Fruit fly (Drosophila melanogaster): ENCODE data around the gene dsf.

The dsf gene

DNA sequence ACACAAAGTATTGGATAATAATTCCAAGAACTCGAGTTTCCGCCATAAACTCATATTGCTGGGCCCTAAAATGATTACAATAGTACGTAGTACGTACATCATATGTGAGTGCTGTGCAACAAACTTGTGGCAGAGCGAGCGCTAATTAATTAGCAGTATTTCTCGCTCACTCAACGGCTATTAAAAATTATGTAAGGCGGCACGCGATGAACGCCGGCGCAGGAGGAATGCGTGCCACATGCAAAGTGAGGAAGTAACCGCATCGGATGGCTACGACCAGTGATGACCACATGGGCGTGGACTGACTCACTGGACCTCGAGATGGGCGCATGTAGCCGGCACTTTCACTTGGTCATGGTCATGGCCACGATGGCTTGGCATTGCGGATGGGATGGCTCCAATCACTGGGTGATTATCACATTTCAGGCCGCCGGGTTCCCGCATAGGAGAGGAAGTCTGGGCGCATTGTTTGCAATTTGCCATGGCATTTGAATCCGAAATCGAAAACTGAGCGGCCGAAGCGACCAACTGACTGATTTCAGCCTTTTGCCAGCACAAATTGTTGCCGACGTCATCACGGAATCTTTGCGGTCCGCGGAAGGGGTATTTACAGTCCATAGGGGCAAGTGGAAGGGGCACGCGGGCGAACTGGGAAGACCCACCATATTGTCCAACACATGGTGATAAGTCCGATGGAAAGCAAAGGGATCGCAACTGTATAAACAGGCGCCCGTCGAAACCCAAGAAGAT is 35.6 kb downstream of the dsf start:
- TF ChIP-seq tj (GFP tag; optimal IDR thresholded peaks at IDR 0.05) (peak; percentile 93), cnc (optimal IDR thresholded peaks at IDR 0.05) (no peak), cic (GFP tag; optimal IDR thresholded peaks at IDR 0.05) (no peak), Crg-1 (GFP tag; optimal IDR thresholded peaks at IDR 0.05) (peak; percentile 0)

DNA sequence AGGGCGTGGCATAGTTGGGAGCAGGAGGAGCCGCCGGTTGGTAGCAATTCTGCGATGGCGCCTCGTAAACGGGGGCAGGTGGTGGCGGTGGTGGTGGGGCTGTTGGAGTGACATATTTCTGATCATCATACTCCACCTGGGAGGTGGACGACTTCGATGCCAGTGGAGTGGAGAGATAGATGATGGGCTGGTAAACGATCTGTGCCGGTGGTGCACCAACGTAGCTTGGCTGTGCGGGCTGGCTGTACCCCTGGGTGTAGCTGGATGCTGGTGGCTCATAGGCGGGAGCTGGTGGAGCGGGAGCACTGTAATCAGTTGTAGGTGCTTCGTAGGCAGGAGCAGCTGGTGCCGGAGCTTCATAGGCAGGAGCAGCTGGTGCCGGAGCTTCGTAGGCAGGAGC is 37.5 kb downstream of the dsf start:
- TF ChIP-seq bab1 (GFP tag; optimal IDR thresholded peaks at IDR 0.05) = no peak
- no peak for TF ChIP-seq CG7101 (tag; optimal IDR thresholded peaks at IDR 0.05)
- TF ChIP-seq cnc (optimal IDR thresholded peaks at IDR 0.05) = no peak
- TF ChIP-seq CG14711 (tag; optimal IDR thresholded peaks at IDR 0.05) = no peak
- no peak for TF ChIP-seq CG12768 (GFP tag; optimal IDR thresholded peaks at IDR 0.05)
- no peak for TF ChIP-seq CG33017 (tag; optimal IDR thresholded peaks at IDR 0.05)
- TF ChIP-seq Hr96 (GFP tag; optimal IDR thresholded peaks at IDR 0.05) = no peak
- no peak for TF ChIP-seq cic (GFP tag; optimal IDR thresholded peaks at IDR 0.05)
- no peak for TF ChIP-seq pad (GFP tag; optimal IDR thresholded peaks at IDR 0.05)
- no peak for TF ChIP-seq CG1620 (GFP tag; optimal IDR thresholded peaks at IDR 0.05)
- TF ChIP-seq tj (GFP tag; optimal IDR thresholded peaks at IDR 0.05) = no peak

DNA sequence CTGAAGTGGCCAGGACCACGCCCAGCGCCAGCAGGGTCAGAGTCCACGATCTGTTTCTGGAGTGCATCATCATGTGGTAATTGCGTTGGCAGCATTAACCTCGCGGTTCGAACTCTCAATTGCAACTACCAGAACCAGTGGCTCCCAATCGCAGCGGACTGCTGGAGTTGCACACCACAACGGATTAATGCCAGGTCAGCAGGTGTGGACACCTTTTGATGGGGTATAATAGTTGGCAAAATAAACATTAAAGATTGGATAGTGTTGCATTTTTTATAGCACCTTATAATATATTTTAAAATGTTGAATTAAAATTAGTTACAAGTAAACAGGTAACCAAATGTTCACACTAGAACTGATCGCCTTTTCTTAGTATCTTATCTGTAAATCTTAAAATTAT is 38.5 kb downstream of the dsf start:
- no peak for TF ChIP-seq CG7101 (tag; optimal IDR thresholded peaks at IDR 0.05)
- TF ChIP-seq tj (GFP tag; optimal IDR thresholded peaks at IDR 0.05) = peak; percentile 94

DNA sequence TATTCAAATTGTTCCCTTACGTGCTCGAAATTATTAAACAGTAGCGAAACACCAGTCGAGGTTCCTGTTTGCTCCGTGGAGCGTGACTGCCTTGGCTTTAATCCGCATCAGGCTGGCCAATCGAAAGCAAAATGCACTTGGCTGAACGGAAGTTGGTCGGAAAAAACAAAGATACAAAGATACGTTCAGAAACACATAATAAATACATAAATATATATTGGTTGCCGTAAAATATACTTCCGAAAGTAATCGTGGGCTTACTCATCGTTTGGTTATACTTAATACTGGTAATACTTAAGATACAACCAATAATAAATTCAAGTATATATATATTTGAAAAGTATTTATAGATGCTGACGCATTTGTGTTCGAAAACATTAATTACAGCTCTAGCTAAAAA is 39.1 kb downstream of the dsf start, which contains the start of gene psd:
psd (minus strand) TSS at position 101 of the 400 bp plus-strand sequence.
- TF ChIP-seq toe (GFP tag; optimal IDR thresholded peaks at IDR 0.05) = no peak
- TF ChIP-seq cnc (optimal IDR thresholded peaks at IDR 0.05) = no peak
- TF ChIP-seq tj (GFP tag; optimal IDR thresholded peaks at IDR 0.05) = no peak
- no peak for TF ChIP-seq cic (GFP tag; optimal IDR thresholded peaks at IDR 0.05)
- no peak for TF ChIP-seq Mnt (GFP tag; optimal IDR thresholded peaks at IDR 0.05)
- TF ChIP-seq CG7045 (GFP tag; optimal IDR thresholded peaks at IDR 0.05) = no peak
- TF ChIP-seq CG5204 (GFP tag; optimal IDR thresholded peaks at IDR 0.05) = no peak
- TF ChIP-seq CG7101 (tag; optimal IDR thresholded peaks at IDR 0.05) = no peak
- no peak for TF ChIP-seq CG1620 (GFP tag; optimal IDR thresholded peaks at IDR 0.05)
- no peak for TF ChIP-seq kay (GFP tag; ENCODE audit: borderline replicate concordance)
- no peak for TF ChIP-seq CG12768 (GFP tag; optimal IDR thresholded peaks at IDR 0.05)
- no peak for TF ChIP-seq CG14711 (tag; optimal IDR thresholded peaks at IDR 0.05)
- no peak for TF ChIP-seq Crg-1 (GFP tag; optimal IDR thresholded peaks at IDR 0.05)
- TF ChIP-seq Clk (GFP tag; optimal IDR thresholded peaks at IDR 0.05) = no peak

DNA sequence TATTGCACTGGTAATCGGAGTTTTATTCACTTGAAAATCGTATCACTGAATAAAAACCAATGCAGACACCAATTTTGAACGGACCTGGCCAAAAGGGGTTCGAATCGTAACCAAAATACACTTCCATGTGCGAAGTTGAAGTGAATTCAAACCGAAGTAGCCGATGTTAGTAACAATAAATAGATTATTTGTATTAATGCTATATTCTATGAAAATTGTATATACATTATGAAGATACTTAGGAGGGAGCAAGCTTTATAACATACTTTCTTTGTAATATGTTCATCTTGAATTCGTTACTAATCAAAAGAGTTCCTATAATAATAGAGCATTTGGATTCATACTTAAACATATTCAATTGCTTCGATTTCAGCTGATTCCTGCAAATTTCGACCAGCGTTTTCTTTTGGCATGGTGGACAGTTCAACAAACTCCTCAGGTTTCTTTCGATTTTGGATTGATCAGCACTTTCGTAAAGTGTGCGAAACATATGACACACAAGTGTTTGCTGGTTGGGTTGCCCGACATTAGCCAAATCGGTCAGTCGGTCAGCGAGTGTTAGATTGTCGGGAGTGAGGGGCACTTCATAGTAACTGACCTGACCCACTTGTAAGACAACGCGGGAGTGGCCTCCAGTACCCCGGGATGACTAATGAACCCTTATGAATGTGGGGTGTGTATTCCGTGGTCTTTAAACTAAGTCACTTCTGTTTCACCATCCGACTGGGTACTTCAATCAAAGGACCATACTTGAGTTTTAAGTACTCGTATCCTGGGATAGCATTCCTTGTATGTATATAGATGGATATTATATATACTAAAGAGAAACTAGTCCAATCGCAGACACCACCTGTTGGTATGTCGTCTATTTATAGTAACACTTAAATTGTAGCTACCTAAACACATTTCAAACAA is 42.2 kb downstream of the dsf start, which contains the start of the genes CG13992 and Ucp4C:
CG13992 (minus strand) TSS at position 51 of the 915 bp plus-strand sequence.
Ucp4C (plus strand) TSS at position 865 of the 915 bp plus-strand sequence.
- TF ChIP-seq bab1 (GFP tag; optimal IDR thresholded peaks at IDR 0.05) (peak; percentile 21), toe (GFP tag; optimal IDR thresholded peaks at IDR 0.05) (no peak), CG1620 (GFP tag; optimal IDR thresholded peaks at IDR 0.05) (no peak), Clk (GFP tag; optimal IDR thresholded peaks at IDR 0.05) (no peak), Hr96 (GFP tag; optimal IDR thresholded peaks at IDR 0.05) (no peak), cnc (optimal IDR thresholded peaks at IDR 0.05) (no peak), CG11617 (GFP tag; optimal IDR thresholded peaks at IDR 0.05) (no peak), Mnt (GFP tag; optimal IDR thresholded peaks at IDR 0.05) (no peak), CG33017 (tag; optimal IDR thresholded peaks at IDR 0.05) (no peak), pad (GFP tag; optimal IDR thresholded peaks at IDR 0.05) (no peak), CG12768 (GFP tag; optimal IDR thresholded peaks at IDR 0.05) (no peak), tj (GFP tag; optimal IDR thresholded peaks at IDR 0.05) (peak; percentile 99), CG7101 (tag; optimal IDR thresholded peaks at IDR 0.05) (no peak)

DNA sequence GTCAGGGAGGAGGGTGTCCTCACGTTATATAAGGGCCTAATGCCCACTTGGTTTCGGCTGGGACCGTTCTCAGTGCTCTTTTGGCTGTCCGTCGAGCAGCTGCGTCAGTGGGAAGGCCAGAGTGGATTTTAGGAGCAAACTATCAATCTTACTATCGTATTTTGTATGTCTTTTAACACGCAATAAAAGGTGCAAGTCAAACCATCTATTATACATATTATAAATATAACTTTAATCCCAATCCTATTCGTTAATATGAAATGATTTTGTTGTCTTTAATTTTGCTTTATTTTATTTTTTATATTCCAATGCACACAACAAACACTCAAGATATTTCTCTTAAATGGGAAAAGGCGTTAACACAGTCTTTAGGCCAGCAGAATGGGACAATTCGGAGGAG is 43.8 kb downstream of the dsf start, which contains the start of gene Ucp4B:
Ucp4B (plus strand) TSS at position 301 of the 400 bp plus-strand sequence.
- no peak for TF ChIP-seq cic (GFP tag; optimal IDR thresholded peaks at IDR 0.05)
- no peak for TF ChIP-seq CG5204 (GFP tag; optimal IDR thresholded peaks at IDR 0.05)
- TF ChIP-seq CG33017 (tag; optimal IDR thresholded peaks at IDR 0.05) = no peak

DNA sequence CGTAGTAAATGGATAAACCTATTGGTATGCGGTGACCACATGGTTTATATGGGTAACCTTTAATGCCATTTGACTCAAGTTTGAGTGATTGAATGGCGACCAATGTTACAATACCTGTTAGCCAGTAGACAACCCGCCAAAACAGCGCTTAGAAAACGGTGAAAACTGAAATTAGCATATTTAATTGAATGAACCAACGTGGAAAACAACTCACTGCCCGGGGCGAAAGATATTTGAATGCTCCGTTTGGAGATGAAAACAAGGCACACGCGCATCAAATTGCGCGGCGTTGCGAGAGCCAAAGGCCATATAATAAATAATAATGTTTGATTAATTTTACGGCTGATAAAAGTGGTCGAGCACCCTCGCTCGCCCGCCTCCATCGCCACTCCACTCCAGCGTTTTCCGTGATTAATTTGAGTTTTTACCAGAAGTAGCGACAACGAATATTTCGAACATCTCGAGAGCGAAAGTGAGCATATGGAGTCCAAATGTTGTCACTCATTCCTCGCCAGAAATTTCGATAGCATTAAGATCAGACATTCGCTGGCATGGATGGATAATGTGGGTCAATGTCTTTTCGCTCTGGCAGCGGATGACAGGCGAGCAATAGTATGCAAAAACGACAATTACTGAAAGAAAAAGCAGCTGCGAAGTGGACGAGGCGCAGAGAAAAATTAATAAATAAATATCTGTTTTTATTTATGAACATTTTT is 45.5 kb downstream of the dsf start:
- TF ChIP-seq cic (GFP tag; optimal IDR thresholded peaks at IDR 0.05) (no peak), CG12768 (GFP tag; optimal IDR thresholded peaks at IDR 0.05) (no peak), CG7045 (GFP tag; optimal IDR thresholded peaks at IDR 0.05) (no peak), Crg-1 (GFP tag; optimal IDR thresholded peaks at IDR 0.05) (no peak)

Measured in whole organism, adult.